Worm (Caenorhabditis elegans): ENCODE data around the gene Y38H6C.16.
A peak's percentile ranks its signal among the peaks of the same experiment; 100 is the strongest.

The Y38H6C.16 gene

ce11 chrV:20580511-20581040 lies 41.4 kb upstream of the Y38H6C.16 start, which contains the start of gene F26F2.7 (continued):
- peak; percentile 87 for TF ChIP-seq ceh-91 (GFP tag; IDR thresholded peaks at IDR 0.05)
- TF ChIP-seq bed-1 (GFP tag; IDR thresholded peaks at IDR 0.05) = no peak
- TF ChIP-seq rec-8 (tag; optimal IDR thresholded peaks at IDR 0.05) = no peak
- peak; percentile 37 for TF ChIP-seq sptf-2 (GFP tag; optimal IDR thresholded peaks at IDR 0.05)
- no peak for TF ChIP-seq T26A5.8 (tag; optimal IDR thresholded peaks at IDR 0.05)
- TF ChIP-seq zfh-2 (GFP tag; conservative IDR thresholded peaks at IDR 0.05) = peak; percentile 80
- peak; percentile 95 for TF ChIP-seq F33H1.4 (GFP tag; IDR thresholded peaks at IDR 0.05)
- no peak for TF ChIP-seq dpff-1 (tag; optimal IDR thresholded peaks at IDR 0.05)
- peak; percentile 33 to 81 for TF ChIP-seq let-607 (tag; optimal IDR thresholded peaks at IDR 0.05)
- TF ChIP-seq snpc-1.1 (tag; optimal IDR thresholded peaks at IDR 0.05; ENCODE audit: insufficient read depth) = peak; percentile 41
- TF ChIP-seq F52B5.7 (tag; optimal IDR thresholded peaks at IDR 0.05) = no peak
- TF ChIP-seq cebp-2 (GFP tag; IDR thresholded peaks at IDR 0.05) = no peak
- peak; percentile 92 for TF ChIP-seq attf-5 (GFP tag; optimal IDR thresholded peaks at IDR 0.05)
- TF ChIP-seq ztf-18 (tag; optimal IDR thresholded peaks at IDR 0.05) = peak; percentile 99
- no peak for TF ChIP-seq hrde-1 (tag; optimal IDR thresholded peaks at IDR 0.05; ENCODE audit: borderline replicate concordance)
- peak; percentile 83 for TF ChIP-seq atf-7 (tag; optimal IDR thresholded peaks at IDR 0.05)
- TF ChIP-seq sea-2 (GFP tag; IDR thresholded peaks at IDR 0.05) = no peak
- TF ChIP-seq chd-7 (tag; optimal IDR thresholded peaks at IDR 0.05) = peak; percentile 34
- TF ChIP-seq lsl-1 (GFP tag; optimal IDR thresholded peaks at IDR 0.05) = peak; percentile 94
- peak; percentile 90 for TF ChIP-seq lin-40 (tag; optimal IDR thresholded peaks at IDR 0.05)
- TF ChIP-seq hlh-12 (tag; optimal IDR thresholded peaks at IDR 0.05) = no peak

- TF ChIP-seq F57A8.1 (GFP tag; optimal IDR thresholded peaks at IDR 0.05) (no peak), F37B4.10 (GFP tag; IDR thresholded peaks at IDR 0.05) (no peak), atf-7 (tag; optimal IDR thresholded peaks at IDR 0.05) (no peak), ceh-100 (GFP tag; IDR thresholded peaks at IDR 0.05) (no peak), ceh-91 (GFP tag; IDR thresholded peaks at IDR 0.05) (no peak), F57C9.4 (tag; optimal IDR thresholded peaks at IDR 0.05) (no peak), let-526 (GFP tag; IDR thresholded peaks at IDR 0.05) (no peak), aptf-3 (GFP tag; IDR thresholded peaks at IDR 0.05) (no peak), ztf-22 (GFP tag; optimal IDR thresholded peaks at IDR 0.05) (no peak), egl-18 (GFP tag; IDR thresholded peaks at IDR 0.05) (no peak), F55B11.4 (tag; optimal IDR thresholded peaks at IDR 0.05; ENCODE audit: borderline replicate concordance, insufficient read depth) (no peak), repo-1 (tag; optimal IDR thresholded peaks at IDR 0.05) (no peak), ztf-28 (GFP tag; IDR thresholded peaks at IDR 0.05) (no peak), cebp-1 (GFP tag; IDR thresholded peaks at IDR 0.05) (no peak), cebp-1 (tag; optimal IDR thresholded peaks at IDR 0.05) (no peak), lag-1 (GFP tag; IDR thresholded peaks at IDR 0.05) (no peak), sdz-38 (tag; optimal IDR thresholded peaks at IDR 0.05) (no peak)
Measured at ce11 chrV:20579534-20579933, 40.4 kb upstream of the Y38H6C.16 start, which contains the start of gene F26F2.8. Gene F26F2.8, plus strand, starts transcription at chrV:20579546.

- no peak for TF ChIP-seq sptf-2 (GFP tag; optimal IDR thresholded peaks at IDR 0.05)
- TF ChIP-seq dox-1 (GFP tag; IDR thresholded peaks at IDR 0.05) = no peak
- no peak for TF ChIP-seq unc-130 (GFP tag; optimal IDR thresholded peaks at IDR 0.05)
- TF ChIP-seq xnd-1 (tag; optimal IDR thresholded peaks at IDR 0.05) = no peak
- no peak for TF ChIP-seq ccch-3 (GFP tag; optimal IDR thresholded peaks at IDR 0.05)
- no peak for TF ChIP-seq lin-26 (GFP tag; IDR thresholded peaks at IDR 0.05)
- TF ChIP-seq F37B4.10 (GFP tag; IDR thresholded peaks at IDR 0.05) = no peak
- no peak for TF ChIP-seq hlh-26 (GFP tag; conservative IDR thresholded peaks at IDR 0.05)
- no peak for TF ChIP-seq F33H1.4 (GFP tag; IDR thresholded peaks at IDR 0.05)
- no peak for TF ChIP-seq lin-35 (GFP tag; optimal IDR thresholded peaks at IDR 0.05)
- no peak for TF ChIP-seq cebp-2 (GFP tag; IDR thresholded peaks at IDR 0.05)
- TF ChIP-seq tbp1 (GFP tag; optimal IDR thresholded peaks at IDR 0.05) = no peak
- TF ChIP-seq snpc-3.4 (tag; optimal IDR thresholded peaks at IDR 0.05) = no peak
Measured at ce11 chrV:20574872-20575271, 35.7 kb upstream of the Y38H6C.16 start.

All from whole organism, young adult.